Worm (Caenorhabditis elegans): ENCODE results near the gene ncs-1.

ce11 chrX:1009512-1009911 lies 46.4 kb upstream of the ncs-1 start:
- TF ChIP-seq nfya-1 (tag; optimal IDR thresholded peaks at IDR 0.05; ENCODE audit: borderline replicate concordance, insufficient read depth) (no peak), ekl-4 (GFP tag; IDR thresholded peaks at IDR 0.05) (no peak), attf-3 (GFP tag; conservative IDR thresholded peaks at IDR 0.05) (no peak), K12H6.12 (tag; optimal IDR thresholded peaks at IDR 0.05) (no peak), unc-62 (GFP tag; optimal IDR thresholded peaks at IDR 0.05) (no peak), ets-4 (GFP tag; optimal IDR thresholded peaks at IDR 0.05) (no peak), nfya-2 (GFP tag; IDR thresholded peaks at IDR 0.05) (no peak), let-526 (GFP tag; IDR thresholded peaks at IDR 0.05) (no peak), snpc-4 (GFP tag; optimal IDR thresholded peaks at IDR 0.05) (no peak), snpc-4 (tag; optimal IDR thresholded peaks at IDR 0.05) (no peak), F49E8.2 (tag; optimal IDR thresholded peaks at IDR 0.05; ENCODE audit: insufficient read depth) (no peak), snpc-3.4 (tag; optimal IDR thresholded peaks at IDR 0.05) (no peak), ztf-22 (GFP tag; optimal IDR thresholded peaks at IDR 0.05) (no peak), lsl-1 (GFP tag; optimal IDR thresholded peaks at IDR 0.05) (no peak)
